Fruit fly (Drosophila melanogaster): ENCODE data around the gene KrT95D.

KrT95D gene

dm6 chr3R:23986479-23986930 is 45.1 kb downstream of the KrT95D start, which contains the start of the genes CG13603 and CG5902 (continued):
- TF ChIP-seq Asciz (GFP tag; optimal IDR thresholded peaks at IDR 0.05) (no peak), dan (GFP tag; IDR thresholded peaks at IDR 0.05) (no peak), CG15011 (GFP tag; optimal IDR thresholded peaks at IDR 0.05) (no peak), peb (GFP tag; IDR thresholded peaks at IDR 0.05) (0 out of 2 replicates have a peak, but pooled peaks have one; percentile 8), CG15514 (GFP tag; optimal IDR thresholded peaks at IDR 0.05) (peak; percentile 73), Dbx (GFP tag; IDR thresholded peaks at IDR 0.05) (peak; percentile 77), vfl (GFP tag; optimal IDR thresholded peaks at IDR 0.05) (peak; percentile 52), CG17328 (GFP tag; IDR thresholded peaks at IDR 0.05) (peak; percentile 39; the same call in 1 of the 2 replicates), CG7928 (GFP tag; optimal IDR thresholded peaks at IDR 0.05) (no peak), bsh (GFP tag; optimal IDR thresholded peaks at IDR 0.05) (peak in 1 of 2 experiments; percentile 17), CG2199 (GFP tag; IDR thresholded peaks at IDR 0.05) (0 out of 3 replicates have a peak, but pooled peaks have one; percentile 31), crc (GFP tag; optimal IDR thresholded peaks at IDR 0.05) (no peak), bbx (GFP tag; IDR thresholded peaks at IDR 0.05; ENCODE audit: partially characterized antibody) (peak; percentile 88), CG7271 (tag; optimal IDR thresholded peaks at IDR 0.05) (no peak), CG18011 (GFP tag; optimal IDR thresholded peaks at IDR 0.05) (peak; percentile 45), org-1 (GFP tag; optimal IDR thresholded peaks at IDR 0.05) (no peak), Drgx (GFP tag; IDR thresholded peaks at IDR 0.05) (peak; percentile 42; the same call in 1 of the 2 replicates), dmrt99B (tag; optimal IDR thresholded peaks at IDR 0.05) (no peak), MBD-R2 (GFP tag; IDR thresholded peaks at IDR 0.05) (peak; percentile 93), Awh (GFP tag; IDR thresholded peaks at IDR 0.05) (no peak), D19B (GFP tag; optimal IDR thresholded peaks at IDR 0.05) (no peak), CG33213 (GFP tag; optimal IDR thresholded peaks at IDR 0.05) (peak; percentile 64), Sry-β (GFP tag; optimal IDR thresholded peaks at IDR 0.05) (no peak), NFAT (GFP tag; IDR thresholded peaks at IDR 0.05) (0 out of 2 replicates have a peak, but pooled peaks have one; percentile 54), YL-1 (GFP tag; optimal IDR thresholded peaks at IDR 0.05) (peak; percentile 97), Hey (tag; optimal IDR thresholded peaks at IDR 0.05) (no peak), bowl (GFP tag; IDR thresholded peaks at IDR 0.05) (no peak), tna (GFP tag; IDR thresholded peaks at IDR 0.05; ENCODE audit: partially characterized antibody) (peak; percentile 55), Ada2b (GFP tag; IDR thresholded peaks at IDR 0.05) (no peak), Abd-B (GFP tag; optimal IDR thresholded peaks at IDR 0.05) (peak; percentile 61), toy (GFP tag; IDR thresholded peaks at IDR 0.05) (no peak), CG10959 (GFP tag; IDR thresholded peaks at IDR 0.05) (no peak), zfh2 (GFP tag; optimal IDR thresholded peaks at IDR 0.05) (no peak), CG9437 (GFP tag; optimal IDR thresholded peaks at IDR 0.05) (no peak), MTF-1 (GFP tag; optimal IDR thresholded peaks at IDR 0.05; ENCODE audit: borderline replicate concordance) (peak; percentile 28), Mes4 (GFP tag; optimal IDR thresholded peaks at IDR 0.05) (peak; percentile 3), al (GFP tag; IDR thresholded peaks at IDR 0.05) (no peak), kni (GFP tag; optimal IDR thresholded peaks at IDR 0.05) (no peak), BtbVII (GFP tag; optimal IDR thresholded peaks at IDR 0.05) (peak; percentile 6), Atf6 (GFP tag; IDR thresholded peaks at IDR 0.05) (no peak), CG1832 (GFP tag; optimal IDR thresholded peaks at IDR 0.05) (no peak), sug (tag; optimal IDR thresholded peaks at IDR 0.05) (peak; percentile 49), Meics (GFP tag; optimal IDR thresholded peaks at IDR 0.05) (no peak), CG17361 (GFP tag; IDR thresholded peaks at IDR 0.05) (no peak), salm (tag; optimal IDR thresholded peaks at IDR 0.05) (no peak), Dip3 (GFP tag; optimal IDR thresholded peaks at IDR 0.05) (peak; percentile 35), ab (GFP tag; optimal IDR thresholded peaks at IDR 0.05) (no peak), scrt (GFP tag; optimal IDR thresholded peaks at IDR 0.05) (no peak), hth (optimal IDR thresholded peaks at IDR 0.05) (no peak), Neu2 (GFP tag; optimal IDR thresholded peaks at IDR 0.05; ENCODE audit: borderline replicate concordance) (no peak), E2f1 (GFP tag; IDR thresholded peaks at IDR 0.05) (no peak)

Data from whole organism, embryonic.